Fruit fly (Drosophila melanogaster) S2 (cell line): ENCODE measurements around the gene CG14270.

ENCODE experiments used
- CG8478 ChIP-seq: fragments of >200 bp; optimal IDR thresholded peaks from 2 replicates; lab custom pipeline; 2018
- CTCF ChIP-seq, 2 experiments: fragments of >200 bp; optimal IDR thresholded peaks; 2 replicates each; lab custom pipeline; 2018

CG14270 gene

dm6 chrX:3485304-3485703, at the start of gene CG14270, which contains the start of gene CG10803:
Gene CG14270 (minus strand): TSS chrX:3485378.
Gene CG10803 (plus strand): TSS chrX:3485650.
- TF ChIP-seq CTCF (optimal IDR thresholded peaks at IDR 0.05; lab: Kevin White, UChicago) (no peak), CG8478 (lab: Kevin White, UChicago) (no peak)

- TF ChIP-seq CG8478 (lab: Kevin White, UChicago) (no peak), CTCF (optimal IDR thresholded peaks at IDR 0.05; lab: Kevin White, UChicago) (no peak)
Observed at dm6 chrX:3530696-3531095, 45.5 kb upstream of the CG14270 start.

DNA sequence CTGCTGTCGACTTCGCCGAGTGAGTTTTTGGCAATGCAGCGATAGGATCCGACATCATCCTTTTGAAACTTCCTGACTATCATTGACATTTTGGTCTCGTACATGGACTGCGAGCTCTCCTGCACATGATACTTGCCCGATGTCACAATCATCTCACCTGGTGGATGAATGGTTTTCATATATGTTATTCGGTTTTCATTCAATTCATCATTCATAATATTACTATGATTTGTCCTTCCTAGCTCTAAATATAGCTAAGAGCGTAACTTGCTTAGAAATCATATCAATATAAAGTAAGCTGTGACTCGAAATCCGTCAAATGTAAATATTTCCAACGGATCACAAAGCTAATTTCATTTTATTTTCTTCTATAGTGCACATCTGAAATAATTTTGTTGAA, 28.8 kb upstream of the CG14270 start, which contains the start of gene CG13021:
Gene CG13021, plus strand, starts transcription at position 301 of the 400 bp plus-strand sequence.
- TF ChIP-seq CTCF (optimal IDR thresholded peaks at IDR 0.05; lab: Kevin White, UChicago) (no peak), CG8478 (lab: Kevin White, UChicago) (no peak)

DNA sequence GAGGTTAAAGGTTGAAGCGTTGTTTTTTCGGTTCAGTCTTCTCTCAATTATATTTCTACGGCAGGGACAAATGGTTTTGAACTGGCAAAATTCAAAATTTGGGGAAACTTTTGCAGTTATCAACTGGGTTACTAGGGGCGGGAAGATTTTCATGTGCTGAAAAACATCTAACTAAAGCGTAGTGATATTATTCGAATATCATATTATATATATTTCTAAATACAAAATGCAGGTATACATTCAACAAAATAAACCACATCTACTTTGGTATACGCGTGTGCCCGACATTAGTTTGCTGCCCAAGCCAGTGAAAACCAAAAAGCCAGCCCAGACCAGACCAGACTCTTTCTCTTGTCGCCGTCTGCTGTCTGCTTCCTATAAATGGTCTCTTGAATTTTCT, 19.6 kb upstream of the CG14270 start, which contains the start of gene Gas8:
Gene Gas8, minus strand, starts transcription at position 101 of the 400 bp plus-strand sequence.
- TF ChIP-seq CG8478 (lab: Kevin White, UChicago) (no peak), CTCF (optimal IDR thresholded peaks at IDR 0.05; lab: Kevin White, UChicago) (no peak)

dm6 chrX:3504251-3504650, 19.1 kb upstream of the CG14270 start:
- TF ChIP-seq CG8478 (lab: Kevin White, UChicago): no peak
- no peak for TF ChIP-seq CTCF (optimal IDR thresholded peaks at IDR 0.05; lab: Kevin White, UChicago)

dm6 chrX:3485871-3486270, 693 bp upstream of the CG14270 start:
- TF ChIP-seq CG8478 (lab: Kevin White, UChicago) (no peak), CTCF (optimal IDR thresholded peaks at IDR 0.05; lab: Kevin White, UChicago) (no peak)

DNA sequence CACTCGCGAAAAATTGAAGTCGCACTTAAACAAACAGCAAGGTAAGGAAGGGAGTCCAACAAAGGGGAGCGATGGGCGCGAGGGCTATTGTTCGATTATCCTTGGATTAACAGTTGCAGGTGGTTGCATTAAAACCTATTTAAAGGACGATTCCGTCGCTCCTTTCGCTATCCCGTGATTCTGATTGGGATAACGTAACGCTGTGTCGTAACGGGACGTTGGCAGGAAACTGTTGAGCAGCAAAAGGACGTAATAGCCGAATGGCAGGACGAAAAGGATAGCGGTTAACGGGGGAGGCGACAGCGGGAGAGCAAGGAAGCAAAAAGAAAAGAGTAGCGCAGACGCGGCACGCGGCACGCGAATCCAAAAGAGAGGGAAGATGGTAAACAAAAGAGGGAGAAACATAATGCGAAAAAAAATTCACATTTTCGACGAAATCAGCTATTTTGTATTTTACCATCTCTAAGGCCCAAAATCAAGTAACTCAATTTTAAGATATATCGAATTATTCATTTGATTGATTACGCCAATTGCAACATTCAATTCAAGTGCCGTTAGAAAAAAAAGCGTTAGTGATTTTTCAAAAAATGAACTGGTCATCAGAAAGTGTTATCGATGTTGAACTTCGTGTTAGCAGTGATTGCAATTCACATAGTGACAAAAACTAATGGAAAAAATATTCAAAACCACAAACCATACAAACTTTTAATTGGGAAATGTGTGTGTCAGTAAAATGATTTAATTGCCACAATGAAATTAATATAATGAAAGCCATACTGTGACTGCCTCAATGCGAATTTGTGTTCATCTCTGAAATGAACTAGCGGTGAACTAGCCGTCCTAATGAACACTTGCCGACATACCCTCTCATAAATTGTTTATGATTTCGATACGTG, 2.8 kb downstream of the CG14270 start, which contains the start of the genes CG10804 and CG10802:
Gene CG10804, minus strand, starts transcription at position 204 of the 896 bp plus-strand sequence.
Gene CG10802, plus strand, starts transcription at position 847 of the 896 bp plus-strand sequence.
- TF ChIP-seq CTCF (optimal IDR thresholded peaks at IDR 0.05; lab: Kevin White, UChicago) (no peak), CG8478 (lab: Kevin White, UChicago) (no peak)

DNA sequence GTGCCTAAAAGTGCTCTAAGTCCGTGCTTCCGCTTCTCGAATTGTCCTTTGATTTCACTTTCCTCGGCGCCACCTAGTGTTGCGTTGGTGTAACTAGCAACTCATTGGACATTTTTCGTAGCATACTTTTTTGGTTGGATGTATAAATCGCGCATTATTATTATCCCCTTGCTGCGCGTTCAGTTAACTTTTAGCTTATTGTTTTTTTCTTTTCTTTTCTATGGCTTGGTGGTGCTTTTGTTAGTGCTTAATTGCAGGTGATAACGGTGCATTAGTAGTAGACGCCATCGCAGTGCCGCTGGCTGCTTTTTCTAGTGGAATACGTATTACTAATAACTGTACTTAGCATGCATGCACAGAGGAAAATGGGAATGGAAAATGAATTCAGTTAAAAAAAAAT, 4.1 kb downstream of the CG14270 start:
- TF ChIP-seq CG8478 (lab: Kevin White, UChicago): no peak
- TF ChIP-seq CTCF (optimal IDR thresholded peaks at IDR 0.05; lab: Kevin White, UChicago): peak; percentile 92 to 95

dm6 chrX:3476009-3476408, 9.2 kb downstream of the CG14270 start:
- no peak for TF ChIP-seq CG8478 (lab: Kevin White, UChicago)
- no peak for TF ChIP-seq CTCF (optimal IDR thresholded peaks at IDR 0.05; lab: Kevin White, UChicago)

DNA sequence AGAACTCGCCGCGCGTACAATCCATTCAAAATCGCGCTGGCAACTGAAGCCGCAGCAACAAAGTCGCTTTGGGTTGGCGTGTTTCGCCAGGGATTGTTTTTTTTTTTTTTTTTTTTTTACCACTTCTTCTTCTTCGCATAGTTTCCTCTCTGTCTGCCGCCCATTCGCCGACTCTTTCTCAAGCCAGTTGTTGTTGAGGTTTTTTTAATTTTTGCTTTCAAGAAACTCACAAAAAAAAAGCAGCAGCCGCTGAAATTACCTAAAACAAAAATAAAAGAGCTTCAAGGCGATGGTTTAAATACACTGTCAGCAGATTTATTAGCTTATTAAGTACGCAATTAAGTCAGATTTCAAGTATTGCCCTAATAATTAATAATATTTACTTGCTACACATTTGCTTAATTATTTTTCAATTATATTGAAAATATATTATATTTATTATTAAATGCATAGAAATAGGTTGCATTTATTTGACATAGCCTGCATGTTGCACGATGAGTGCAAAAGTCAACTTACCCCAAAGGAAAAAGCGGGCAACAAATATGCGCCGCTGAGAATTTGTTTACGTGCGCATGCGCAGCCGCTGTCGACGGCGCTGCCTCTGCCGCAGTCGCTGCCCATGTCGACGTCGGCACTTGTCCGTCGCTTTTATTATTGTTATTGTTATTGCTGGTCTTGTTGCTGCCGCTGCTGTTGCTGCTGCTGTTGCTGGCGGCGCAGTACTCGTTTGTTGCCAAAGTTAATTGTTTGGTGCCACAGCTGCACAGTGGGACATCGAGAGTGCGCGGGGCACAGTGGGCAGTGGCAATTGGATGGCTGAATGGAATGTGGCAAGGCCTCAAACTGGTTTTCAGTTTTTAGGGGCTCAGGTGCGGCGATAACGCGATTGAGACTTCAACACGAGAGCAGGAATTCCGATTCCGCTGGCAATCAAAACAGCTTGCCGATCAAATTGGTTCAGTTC, 10.4 kb downstream of the CG14270 start, which contains the start of gene CG12206:
Gene CG12206, minus strand, starts transcription at position 49 of the 964 bp plus-strand sequence.
- TF ChIP-seq CTCF (optimal IDR thresholded peaks at IDR 0.05; lab: Kevin White, UChicago): no peak
- no peak for TF ChIP-seq CG8478 (lab: Kevin White, UChicago)

DNA sequence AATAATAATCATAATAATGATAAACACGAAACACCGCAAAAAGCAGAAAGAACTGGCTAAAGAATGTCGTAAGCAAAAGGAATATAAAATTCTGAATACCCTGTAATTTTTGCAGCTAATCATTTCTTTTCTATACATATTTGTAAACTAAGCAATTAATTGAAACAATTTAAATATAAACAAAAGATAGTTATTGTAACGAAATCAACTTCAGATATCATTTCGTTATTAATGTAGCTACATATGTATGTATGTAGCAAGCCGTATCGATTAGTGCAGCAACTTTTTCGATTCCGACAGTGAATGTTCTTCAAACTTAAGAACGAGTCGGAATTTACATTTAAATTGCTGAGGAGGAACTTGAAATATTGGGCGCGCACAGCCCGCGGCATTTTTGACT, 11.5 kb downstream of the CG14270 start:
- TF ChIP-seq CTCF (optimal IDR thresholded peaks at IDR 0.05; lab: Kevin White, UChicago) (no peak), CG8478 (lab: Kevin White, UChicago) (no peak)

dm6 chrX:3470467-3471079, 14.6 kb downstream of the CG14270 start:
- TF ChIP-seq CTCF (optimal IDR thresholded peaks at IDR 0.05; lab: Kevin White, UChicago) (no peak), CG8478 (lab: Kevin White, UChicago) (no peak)

DNA sequence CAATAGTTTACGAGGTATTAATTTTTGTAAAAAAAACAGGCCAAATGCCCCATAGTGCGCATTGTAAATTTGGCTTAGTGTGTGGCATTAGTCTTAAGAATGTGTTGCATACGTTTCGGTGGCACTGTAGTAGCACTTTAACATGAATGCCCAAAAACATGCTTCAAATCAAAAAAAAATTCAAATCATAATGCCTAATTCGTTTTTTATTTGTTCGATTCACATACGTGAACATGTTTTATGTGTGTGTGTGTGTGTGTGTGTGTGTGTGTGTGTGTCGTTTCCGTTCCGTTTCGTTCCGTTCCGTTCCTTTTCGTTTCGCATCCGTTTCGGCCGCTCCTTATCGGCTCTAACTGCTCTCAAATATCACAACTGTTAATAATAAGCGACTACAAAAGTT, 19.6 kb downstream of the CG14270 start:
- TF ChIP-seq CTCF (optimal IDR thresholded peaks at IDR 0.05; lab: Kevin White, UChicago): peak in 1 of 2 experiments; percentile 17
- no peak for TF ChIP-seq CG8478 (lab: Kevin White, UChicago)

DNA sequence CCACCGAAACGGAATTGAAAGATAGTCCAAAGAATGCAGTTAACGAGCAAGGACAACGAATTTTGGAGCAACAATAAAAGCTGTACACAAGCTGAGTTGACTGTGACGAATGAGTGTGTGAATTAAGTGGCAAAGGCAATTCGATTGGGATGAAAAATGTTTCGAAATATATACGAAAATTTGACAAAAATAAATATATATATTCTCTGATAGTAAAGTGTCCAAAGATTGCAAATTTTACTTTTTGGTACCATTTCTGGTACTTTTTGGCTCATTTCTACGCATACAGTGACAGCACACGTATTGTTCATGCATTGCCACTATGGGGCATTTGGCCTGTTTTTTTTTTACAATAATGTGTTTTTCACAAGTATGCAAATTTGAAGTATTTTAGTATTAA, 21.2 kb downstream of the CG14270 start, which contains the start of gene CG16781:
Gene CG16781, minus strand, starts transcription at position 101 of the 400 bp plus-strand sequence.
- TF ChIP-seq CTCF (optimal IDR thresholded peaks at IDR 0.05; lab: Kevin White, UChicago) (no peak), CG8478 (lab: Kevin White, UChicago) (no peak)
